Fruit fly (Drosophila melanogaster): ENCODE measurements around the gene Arp2.

- TF ChIP-seq CTCF (optimal IDR thresholded peaks at IDR 0.05) (no peak), CG8478 (optimal IDR thresholded peaks at IDR 0.05) (no peak)
Measured at dm6 chrX:16573659-16574058, 19.9 kb upstream of the Arp2 start.
